Fruit fly (Drosophila melanogaster): Measurements from ENCODE around the gene CG34176.

- TF ChIP-seq CG8159 (tag; optimal IDR thresholded peaks at IDR 0.05), result no peak
- TF ChIP-seq EcR (GFP tag; optimal IDR thresholded peaks at IDR 0.05), result no peak
- no peak for TF ChIP-seq gl (tag; optimal IDR thresholded peaks at IDR 0.05)
- TF ChIP-seq Snoo (tag; optimal IDR thresholded peaks at IDR 0.05), result no peak
- no peak for TF ChIP-seq Pif1A (GFP tag; optimal IDR thresholded peaks at IDR 0.05)
- no peak for TF ChIP-seq CG32121 (GFP tag; IDR thresholded peaks at IDR 0.05)
- no peak for TF ChIP-seq CG34367 (tag; optimal IDR thresholded peaks at IDR 0.05)
- no peak for TF ChIP-seq Pif1B (GFP tag; optimal IDR thresholded peaks at IDR 0.05)
- no peak for TF ChIP-seq CG10348 (GFP tag; IDR thresholded peaks at IDR 0.05)
- no peak for TF ChIP-seq CG14655 (GFP tag; optimal IDR thresholded peaks at IDR 0.05)
- TF ChIP-seq CG9948 (tag; optimal IDR thresholded peaks at IDR 0.05), result no peak
- TF ChIP-seq Ets98B (GFP tag; IDR thresholded peaks at IDR 0.05), result no peak
- TF ChIP-seq CG17806 (tag; optimal IDR thresholded peaks at IDR 0.05), result no peak
- TF ChIP-seq CG12605 (GFP tag; IDR thresholded peaks at IDR 0.05), result no peak
Observed at dm6 chr2L:4043052-4043451, 39.2 kb downstream of the CG34176 start.
